Worm (Caenorhabditis elegans): ENCODE data around the gene cutc-1.

DNA sequence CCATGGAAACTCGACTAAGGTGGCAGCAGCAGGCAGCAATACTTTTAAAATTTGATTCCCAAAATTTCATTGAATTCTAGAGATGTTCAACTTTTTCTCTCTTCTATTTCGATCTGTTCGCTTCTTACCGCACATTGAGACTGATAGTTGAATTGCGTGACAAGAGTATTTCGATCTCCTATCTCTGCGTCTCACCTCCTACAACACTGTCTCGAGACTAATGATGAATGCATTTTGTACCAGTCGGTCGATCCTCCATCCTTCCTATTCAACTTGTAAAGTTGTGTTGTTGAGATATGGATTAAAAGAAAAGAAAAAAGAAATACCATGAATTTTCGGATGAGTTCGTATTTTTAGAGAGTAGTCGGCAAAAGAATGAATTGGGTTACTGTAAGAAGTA is 47.8 kb upstream of the cutc-1 start:
- TF ChIP-seq med-1 (GFP tag; optimal IDR thresholded peaks at IDR 0.05; ENCODE audit: insufficient read depth) (no peak), T22C8.4 (GFP tag; IDR thresholded peaks at IDR 0.05) (no peak), ztf-29 (GFP tag; IDR thresholded peaks at IDR 0.05) (no peak), flt-1 (GFP tag; IDR thresholded peaks at IDR 0.05) (no peak), ref-1 (GFP tag; conservative IDR thresholded peaks at IDR 0.05) (no peak)
